Fruit fly (Drosophila melanogaster): Measurements from ENCODE around the gene CG1695.

- TF ChIP-seq CG8478 (optimal IDR thresholded peaks at IDR 0.05), result no peak
- TF ChIP-seq CTCF (optimal IDR thresholded peaks at IDR 0.05), result no peak
Observed at dm6 chrX:20423158-20423557, 10.6 kb upstream of the CG1695 start.

Measured in S2 (cell line).